Fruit fly (Drosophila melanogaster) whole organism, prepupa: ENCODE measurements around the gene CG9312.

Source experiments
- Blimp-1 ChIP-seq: fragments of 200-800 bp; sonication (Bioruptor generic); optimal IDR thresholded peaks from 3 replicates; lab custom pipeline; 2017; ENCODE audit warnings: missing biosample characterization, missing genetic modification characterization, mild to moderate bottlenecking, moderate library complexity, missing genetic modification reagents
- CG10669 ChIP-seq: fragments of 200-800 bp; sonication (Bioruptor generic); optimal IDR thresholded peaks from 3 replicates; lab custom pipeline; 2018; ENCODE audit warnings: missing biosample characterization, mild to moderate bottlenecking, missing genetic modification characterization, moderate library complexity
- CG11294 ChIP-seq: fragments of 200-800 bp; sonication (Bioruptor generic); IDR thresholded peaks from 2 replicates; pipeline ENCODE4 v1.3.6; 2022; ENCODE audit warnings: missing biosample characterization, missing genetic modification characterization
- CG11762 ChIP-seq: fragments of 200-800 bp; sonication (Bioruptor generic); optimal IDR thresholded peaks from 3 replicates; lab custom pipeline; 2016; ENCODE audit warnings: missing biosample characterization, missing genetic modification characterization; ENCODE audit not compliant: insufficient read depth
- CG11902 ChIP-seq: fragments of 200-800 bp; sonication (Bioruptor generic); optimal IDR thresholded peaks from 3 replicates; lab custom pipeline; 2016; ENCODE audit warnings: missing biosample characterization, missing genetic modification characterization
- CG15336 ChIP-seq: fragments of 200-800 bp; sonication (Bioruptor generic); IDR thresholded peaks from 2 replicates; pipeline ENCODE4 v1.3.6; 2022; ENCODE audit warnings: missing biosample characterization, missing genetic modification characterization
- CG16779 ChIP-seq: fragments of 200-800 bp; sonication (Bioruptor generic); optimal IDR thresholded peaks from 3 replicates; lab custom pipeline; 2017; ENCODE audit warnings: missing biosample characterization, mild to moderate bottlenecking, missing genetic modification characterization
- CG32006 ChIP-seq: fragments of 200-800 bp; sonication (Bioruptor generic); optimal IDR thresholded peaks from 3 replicates; lab custom pipeline; 2017; ENCODE audit warnings: missing biosample characterization, mild to moderate bottlenecking, missing genetic modification characterization
- CG34406 ChIP-seq: fragments of 200-800 bp; sonication (Bioruptor generic); optimal IDR thresholded peaks from 3 replicates; lab custom pipeline; 2016; ENCODE audit warnings: missing biosample characterization, missing genetic modification characterization
- CG3919 ChIP-seq: fragments of 200-800 bp; sonication (Bioruptor generic); optimal IDR thresholded peaks from 3 replicates; lab custom pipeline; 2016; ENCODE audit warnings: missing biosample characterization, missing genetic modification characterization
- CG4318 ChIP-seq: fragments of 200-800 bp; sonication (Bioruptor generic); optimal IDR thresholded peaks from 3 replicates; lab custom pipeline; 2017; ENCODE audit warnings: missing biosample characterization, mild to moderate bottlenecking, missing genetic modification characterization
- CG6163 ChIP-seq: fragments of 200-800 bp; sonication (Bioruptor generic); IDR thresholded peaks from 3 replicates; pipeline ENCODE4 v1.3.6; 2022; ENCODE audit warnings: missing biosample characterization, missing genetic modification characterization
- CG6276 ChIP-seq: fragments of 200-800 bp; sonication (Bioruptor generic); optimal IDR thresholded peaks from 2 replicates; lab custom pipeline; 2017; ENCODE audit warnings: missing biosample characterization, mild to moderate bottlenecking, missing genetic modification characterization
- CG6808 ChIP-seq: fragments of 200-800 bp; sonication (Bioruptor generic); optimal IDR thresholded peaks from 3 replicates; lab custom pipeline; 2017; ENCODE audit warnings: missing biosample characterization, missing genetic modification characterization, mild to moderate bottlenecking, moderate library complexity, missing genetic modification reagents
- CG6854 ChIP-seq: fragments of 200-800 bp; sonication (Bioruptor generic); optimal IDR thresholded peaks from 2 replicates; lab custom pipeline; 2017; ENCODE audit warnings: missing biosample characterization, mild to moderate bottlenecking, missing genetic modification characterization
- CG8119 ChIP-seq: fragments of 200-800 bp; sonication (Bioruptor generic); IDR thresholded peaks from 3 replicates; pipeline ENCODE4 v1.3.6; 2022; ENCODE audit warnings: missing biosample characterization, missing genetic modification characterization
- CG8319 ChIP-seq: fragments of 200-800 bp; sonication (Bioruptor generic); optimal IDR thresholded peaks from 3 replicates; lab custom pipeline; 2016; ENCODE audit warnings: missing biosample characterization, missing genetic modification characterization
- CG9139 ChIP-seq: fragments of 200-800 bp; sonication (Bioruptor generic); optimal IDR thresholded peaks from 3 replicates; lab custom pipeline; 2017; ENCODE audit warnings: missing biosample characterization, mild to moderate bottlenecking, missing genetic modification characterization
- Eip75B ChIP-seq: fragments of 200-800 bp; sonication (Bioruptor generic); optimal IDR thresholded peaks from 3 replicates; lab custom pipeline; 2016; ENCODE audit warnings: missing biosample characterization, missing genetic modification characterization
- Eip78C ChIP-seq: fragments of 200-800 bp; sonication (Bioruptor generic); peaks from one replicate; lab custom pipeline; 2016; ENCODE audit warnings: missing biosample characterization, missing genetic modification characterization
- Ets21C ChIP-seq: fragments of 200-800 bp; sonication (Bioruptor generic); optimal IDR thresholded peaks from 3 replicates; lab custom pipeline; 2016; ENCODE audit warnings: missing biosample characterization, missing genetic modification characterization
- Hr39 ChIP-seq: fragments of 200-800 bp; sonication (Bioruptor generic); optimal IDR thresholded peaks from 2 replicates; lab custom pipeline; 2016; ENCODE audit warnings: missing biosample characterization, missing genetic modification characterization
- Lpt ChIP-seq: fragments of 200-800 bp; sonication (Bioruptor generic); optimal IDR thresholded peaks from 3 replicates; lab custom pipeline; 2016; ENCODE audit warnings: missing biosample characterization, missing genetic modification characterization
- OdsH ChIP-seq: fragments of 200-800 bp; sonication (Bioruptor generic); optimal IDR thresholded peaks from 3 replicates; lab custom pipeline; 2016; ENCODE audit warnings: missing biosample characterization, missing genetic modification characterization
- Smox ChIP-seq: fragments of 200-800 bp; sonication (Bioruptor generic); optimal IDR thresholded peaks from 3 replicates; lab custom pipeline; 2016; ENCODE audit warnings: missing biosample characterization, missing genetic modification characterization
- Sox102F ChIP-seq: fragments of 200-800 bp; sonication (Bioruptor generic); optimal IDR thresholded peaks from 2 replicates; lab custom pipeline; 2016; ENCODE audit warnings: missing biosample characterization, mild to moderate bottlenecking, missing genetic modification characterization
- Sox15 ChIP-seq: fragments of 200-800 bp; sonication (Bioruptor generic); optimal IDR thresholded peaks from 3 replicates; lab custom pipeline; 2016; ENCODE audit warnings: missing biosample characterization, missing genetic modification characterization
- cyc ChIP-seq: fragments of 200-800 bp; sonication (Bioruptor generic); optimal IDR thresholded peaks from 3 replicates; lab custom pipeline; 2016; ENCODE audit warnings: missing biosample characterization, missing genetic modification characterization
- dsx ChIP-seq: fragments of 200-800 bp; optimal IDR thresholded peaks from 3 replicates; lab custom pipeline; 2019; ENCODE audit warnings: missing biosample characterization, mild to moderate bottlenecking, missing genetic modification characterization, moderate library complexity; ENCODE audit not compliant: poor library complexity, severe bottlenecking
- eg ChIP-seq: fragments of 200-800 bp; sonication (Bioruptor generic); IDR thresholded peaks from 3 replicates; pipeline ENCODE4 v1.3.6; 2022; ENCODE audit warnings: missing biosample characterization, missing genetic modification characterization
- fd59A ChIP-seq: fragments of 200-800 bp; sonication (Bioruptor generic); optimal IDR thresholded peaks from 2 replicates; lab custom pipeline; 2017; ENCODE audit warnings: missing biosample characterization, mild to moderate bottlenecking, missing genetic modification characterization, missing genetic modification reagents
- fkh ChIP-seq: fragments of 200-800 bp; sonication (Bioruptor generic); optimal IDR thresholded peaks from 3 replicates; lab custom pipeline; 2017; ENCODE audit warnings: missing biosample characterization, mild to moderate bottlenecking, missing genetic modification characterization, moderate library complexity
- lz ChIP-seq: fragments of 200-800 bp; sonication (Bioruptor generic); optimal IDR thresholded peaks from 3 replicates; lab custom pipeline; 2016; ENCODE audit warnings: missing biosample characterization, missing genetic modification characterization
- salr ChIP-seq, 2 experiments: fragments of 200-800 bp; sonication (Bioruptor generic); optimal IDR thresholded peaks; 3 replicates each; lab custom pipeline; 2016 to 2018; ENCODE audit warnings: missing biosample characterization in 2 of 2, missing genetic modification characterization in 2 of 2, mild to moderate bottlenecking in 1 of 2
- spab ChIP-seq: fragments of 200-800 bp; sonication (Bioruptor generic); optimal IDR thresholded peaks from 2 replicates; lab custom pipeline; 2017; ENCODE audit warnings: missing biosample characterization, mild to moderate bottlenecking, missing genetic modification characterization, missing genetic modification reagents
- svp ChIP-seq: fragments of 200-800 bp; sonication (Bioruptor generic); peaks from one replicate; lab custom pipeline; 2016; ENCODE audit warnings: missing biosample characterization, missing genetic modification characterization

Gene CG9312

DNA sequence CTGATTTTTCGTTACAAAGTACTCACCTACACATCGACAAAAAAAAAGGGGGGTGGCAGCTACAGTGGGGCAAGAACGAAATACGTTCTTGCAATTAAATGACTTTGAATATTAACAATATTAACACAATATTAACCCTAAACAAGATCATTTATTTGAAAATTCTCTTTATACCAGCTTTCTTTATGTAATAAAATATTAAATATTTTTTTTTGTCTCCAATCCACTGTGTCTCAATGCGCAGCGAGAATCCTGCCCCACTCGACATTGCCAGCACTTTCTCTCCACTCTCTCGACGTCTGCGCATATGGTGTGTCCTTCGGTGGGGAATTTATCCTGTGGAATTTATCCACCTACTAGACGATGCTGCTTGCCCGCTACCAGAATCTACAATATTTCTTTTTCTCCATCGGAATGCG lies 34.9 kb downstream of the CG9312 start (continued):
- peak; percentile 48 for TF ChIP-seq CG11902 (GFP tag; lab: Kevin White, UChicago)
- TF ChIP-seq CG32006 (GFP tag; lab: Kevin White, UChicago): peak; percentile 81
- TF ChIP-seq CG6854 (GFP tag; lab: Kevin White, UChicago): peak; percentile 8
- peak; percentile 62 for TF ChIP-seq Smox (GFP tag; lab: Kevin White, UChicago)
- peak; percentile 75 for TF ChIP-seq CG34406
- TF ChIP-seq CG3919 (GFP tag; lab: Kevin White, UChicago): peak; percentile 80
- TF ChIP-seq CG4318 (GFP tag; lab: Kevin White, UChicago): peak; percentile 61
- peak; percentile 62 for TF ChIP-seq fkh (GFP tag; lab: Kevin White, UChicago)

DNA sequence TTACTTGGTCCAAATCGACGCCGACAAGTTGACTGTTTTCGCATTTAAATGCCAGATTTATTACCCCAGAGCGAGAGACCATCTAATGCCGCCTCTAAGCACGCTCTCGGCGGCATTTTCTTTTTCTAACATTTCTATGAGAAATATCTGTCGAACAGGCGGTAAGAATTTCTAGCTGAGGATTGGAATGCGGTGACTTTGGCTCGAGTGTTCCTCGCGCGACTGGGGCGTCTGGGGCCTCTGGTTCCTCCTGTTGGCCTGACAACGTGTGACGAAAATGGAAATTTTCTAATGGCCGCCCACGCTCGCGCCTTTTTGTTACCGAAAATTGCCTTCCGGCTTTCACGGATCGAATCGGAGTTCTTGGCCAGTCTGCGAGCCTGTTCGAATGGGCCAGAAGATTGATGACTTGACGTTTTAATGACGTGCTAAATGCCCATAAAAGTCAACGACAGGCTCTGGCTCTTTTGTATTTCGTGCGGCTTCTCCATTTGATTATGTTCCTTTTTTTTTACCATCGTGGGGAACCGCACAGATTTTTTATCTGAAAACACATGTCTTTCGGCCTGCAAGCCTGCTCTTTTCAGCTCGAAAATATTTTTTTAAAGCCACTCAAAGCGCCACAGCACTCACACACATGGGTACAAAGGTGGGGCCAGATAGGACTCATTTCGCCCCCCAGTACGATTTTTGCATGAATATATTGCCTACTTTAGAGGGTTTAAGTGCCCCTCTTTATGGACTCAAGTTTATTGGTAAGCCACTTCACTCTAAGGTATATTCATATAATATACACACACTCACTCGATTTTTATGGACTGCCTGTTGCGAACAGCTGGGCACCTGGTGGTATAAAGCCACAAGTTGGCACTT lies 35.9 kb downstream of the CG9312 start:
- TF ChIP-seq Eip75B (GFP tag; lab: Kevin White, UChicago) (no peak), CG15336 (GFP tag; lab: Robert Waterston, UW) (no peak), CG8319 (GFP tag; lab: Kevin White, UChicago) (no peak), Blimp-1 (no peak), dsx (GFP tag; lab: Kevin White, UChicago) (no peak), CG6276 (GFP tag; lab: Kevin White, UChicago) (no peak)

DNA sequence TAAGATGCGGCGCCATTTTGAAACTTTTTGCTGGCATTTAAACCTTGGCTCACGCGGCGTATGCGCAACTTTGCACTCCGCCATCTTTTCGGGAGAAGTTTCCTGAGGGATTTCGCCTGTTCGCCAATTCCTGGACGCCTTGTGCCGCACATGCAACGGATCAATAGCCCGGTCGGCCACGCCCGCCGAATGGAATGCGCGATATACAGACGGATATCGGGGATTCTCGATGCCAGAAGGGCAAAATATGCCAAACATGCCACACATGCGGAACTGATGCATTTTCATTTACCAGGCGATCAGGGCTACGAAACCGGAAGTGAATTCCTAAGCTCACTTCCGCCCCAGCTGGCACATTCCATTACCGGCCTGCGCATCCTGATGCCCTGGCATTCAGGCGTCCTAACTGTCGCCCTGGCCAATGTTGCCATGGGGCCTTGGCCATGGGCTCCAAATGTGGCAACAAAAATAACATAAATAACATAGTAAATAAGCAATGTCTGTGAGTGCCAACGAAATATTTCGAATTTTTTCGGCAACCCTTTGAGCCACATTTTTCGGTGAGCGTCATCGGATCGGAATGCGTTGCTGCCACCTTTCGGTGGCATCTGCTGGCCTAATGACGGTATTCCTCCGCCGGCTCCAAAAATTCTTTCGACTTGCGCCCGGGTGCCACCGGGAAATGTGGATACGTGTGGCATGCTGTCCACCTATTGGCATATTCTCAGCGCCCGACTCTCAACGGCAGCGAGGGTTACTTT lies 36.7 kb downstream of the CG9312 start:
- TF ChIP-seq Ets21C (GFP tag; lab: Kevin White, UChicago) (no peak), svp (GFP tag; lab: Kevin White, UChicago) (peak; percentile 47)
- TF ChIP-seq, all 60 proteins: peak for 1

DNA sequence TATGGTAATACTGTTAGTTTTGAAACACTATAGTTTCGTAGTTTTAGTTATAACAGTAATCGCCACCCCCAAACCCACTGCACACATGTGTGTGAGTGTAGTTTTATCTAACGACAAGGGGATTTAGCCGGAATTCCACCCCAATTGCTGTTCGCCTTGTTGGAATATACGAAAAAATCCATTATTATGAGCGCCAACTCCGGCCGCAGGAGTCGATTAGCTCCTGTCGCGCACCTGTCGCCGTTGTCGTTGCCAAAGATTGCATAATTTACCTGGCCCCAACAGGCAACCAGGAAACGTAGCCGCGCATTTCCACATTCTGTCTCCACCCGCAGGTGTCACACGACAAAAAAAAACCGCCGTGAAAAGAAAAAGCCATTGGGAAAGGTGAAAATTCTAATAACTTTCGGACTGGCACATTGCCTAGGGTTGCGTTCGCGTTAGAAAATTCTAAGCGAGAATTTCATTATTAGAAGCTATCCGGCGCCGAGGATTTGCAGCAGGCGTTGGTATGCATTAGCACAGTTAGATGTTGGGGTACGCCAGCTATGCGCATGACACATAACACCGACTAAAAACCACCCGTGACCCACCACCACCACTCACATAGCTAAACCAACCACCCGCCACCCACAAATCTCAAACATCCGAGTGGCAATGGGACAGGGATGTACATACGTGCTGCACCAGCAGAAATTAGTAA lies 37.8 kb downstream of the CG9312 start:
- TF ChIP-seq CG10669 (GFP tag; lab: Kevin White, UChicago) (no peak), Sox102F (no peak), CG16779 (tag; lab: Kevin White, UChicago) (no peak), Sox15 (GFP tag; lab: Kevin White, UChicago) (no peak), spab (GFP tag; lab: Kevin White, UChicago) (no peak), fkh (GFP tag; lab: Kevin White, UChicago) (no peak), CG3919 (GFP tag; lab: Kevin White, UChicago) (no peak), Hr39 (GFP tag; lab: Kevin White, UChicago) (no peak), CG6276 (GFP tag; lab: Kevin White, UChicago) (no peak), CG15336 (GFP tag; lab: Robert Waterston, UW) (no peak), eg (GFP tag; lab: Robert Waterston, UW) (no peak)

DNA sequence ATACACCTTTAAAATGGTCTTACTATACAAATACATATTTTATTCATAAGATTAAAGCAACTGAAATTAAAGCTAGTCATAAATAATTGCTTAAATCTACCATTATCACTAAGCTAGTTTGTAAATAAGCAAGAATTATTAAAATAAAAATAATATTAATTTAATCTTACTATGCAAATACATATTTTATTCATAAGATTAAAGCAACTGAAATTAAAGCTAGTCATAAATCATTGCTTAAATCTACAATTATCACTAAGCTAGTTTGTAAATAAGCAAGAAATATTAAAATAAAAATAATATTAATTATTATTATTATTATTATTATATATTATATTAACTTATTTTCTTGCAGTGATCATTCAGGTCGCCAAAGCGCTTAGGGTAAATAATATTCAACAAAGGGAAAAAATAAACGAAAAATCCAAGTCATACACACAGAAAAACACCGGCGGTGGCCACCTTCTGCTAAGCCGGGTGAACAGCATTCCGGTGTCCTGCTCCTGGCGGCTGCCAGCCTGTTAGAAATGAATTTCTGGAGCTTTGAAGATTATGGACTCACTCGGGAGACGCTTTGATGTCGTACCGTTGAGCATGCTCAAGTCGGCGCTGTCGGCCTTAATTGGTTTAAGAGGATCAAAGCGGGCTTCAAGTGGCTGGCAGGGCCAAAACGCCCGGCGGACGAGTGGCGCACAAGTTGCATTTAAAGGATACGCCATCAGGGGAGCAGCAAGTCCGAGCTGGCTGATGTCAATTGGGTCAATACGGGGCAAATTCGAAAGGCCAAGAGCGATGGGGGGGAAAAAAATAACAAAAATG lies 38.5 kb downstream of the CG9312 start:
- TF ChIP-seq Eip78C (GFP tag; lab: Kevin White, UChicago): peak; percentile 70
- TF ChIP-seq CG6808: no peak
- TF ChIP-seq CG8119 (GFP tag; lab: Robert Waterston, UW): no peak
- TF ChIP-seq CG8319 (GFP tag; lab: Kevin White, UChicago): no peak
- peak; percentile 15 for TF ChIP-seq dsx (GFP tag; lab: Kevin White, UChicago)
- TF ChIP-seq Smox (GFP tag; lab: Kevin White, UChicago): no peak
- TF ChIP-seq salr (GFP tag; optimal IDR thresholded peaks at IDR 0.05; lab: Kevin White, UChicago): no peak
- no peak for TF ChIP-seq lz (GFP tag; lab: Kevin White, UChicago)
- no peak for TF ChIP-seq Lpt (GFP tag; lab: Kevin White, UChicago)
- TF ChIP-seq fd59A (GFP tag; lab: Kevin White, UChicago): no peak
- TF ChIP-seq CG9139: no peak
- TF ChIP-seq CG34406: no peak
- TF ChIP-seq OdsH (GFP tag; lab: Kevin White, UChicago): peak; percentile 6
- TF ChIP-seq cyc (GFP tag; lab: Kevin White, UChicago): no peak
- no peak for TF ChIP-seq Blimp-1
- no peak for TF ChIP-seq CG11762 (GFP tag; lab: Kevin White, UChicago)
- no peak for TF ChIP-seq CG11294 (GFP tag; lab: Robert Waterston, UW)
- no peak for TF ChIP-seq CG6163 (GFP tag; lab: Robert Waterston, UW)
